Fruit fly (Drosophila melanogaster) whole organism, pupa: Measurements from ENCODE around the gene CG7912.

ENCODE experiments used
- CG10348 ChIP-seq: fragments of 200-800 bp; sonication (Bioruptor generic); IDR thresholded peaks from 2 replicates; pipeline ENCODE4 v1.3.6; 2022; ENCODE audit warnings: missing biosample characterization, missing genetic modification characterization
- CG12605 ChIP-seq: fragments of 200-800 bp; sonication (Bioruptor generic); IDR thresholded peaks from 2 replicates; pipeline ENCODE4 v1.3.6; 2022; ENCODE audit warnings: missing biosample characterization, missing genetic modification characterization
- CG13204 ChIP-seq: fragments of 200-800 bp; sonication (Bioruptor generic); optimal IDR thresholded peaks from 2 replicates; lab custom pipeline; 2018; ENCODE audit warnings: missing biosample characterization, mild to moderate bottlenecking, missing genetic modification characterization, moderate library complexity
- CG14655 ChIP-seq: fragments of 200-800 bp; sonication (Bioruptor generic); optimal IDR thresholded peaks from 3 replicates; lab custom pipeline; 2017; ENCODE audit warnings: mild to moderate bottlenecking, missing biosample characterization, missing genetic modification reagents, missing genetic modification characterization
- CG15710 ChIP-seq: fragments of 200-800 bp; sonication (Bioruptor generic); optimal IDR thresholded peaks from 2 replicates; lab custom pipeline; 2018; ENCODE audit warnings: missing biosample characterization, mild to moderate bottlenecking, missing genetic modification characterization, moderate library complexity
- CG17806 ChIP-seq: fragments of 200-800 bp; sonication (Bioruptor generic); optimal IDR thresholded peaks from 2 replicates; lab custom pipeline; 2018; ENCODE audit warnings: missing biosample characterization, mild to moderate bottlenecking, missing genetic modification characterization, moderate library complexity
- CG32121 ChIP-seq: fragments of 200-800 bp; sonication (Bioruptor generic); IDR thresholded peaks from 2 replicates; pipeline ENCODE4 v1.3.6; 2022; ENCODE audit warnings: missing biosample characterization, missing genetic modification characterization
- CG34367 ChIP-seq: fragments of 200-800 bp; sonication (Bioruptor generic); optimal IDR thresholded peaks from 2 replicates; lab custom pipeline; 2018; ENCODE audit warnings: missing biosample characterization, mild to moderate bottlenecking, missing genetic modification characterization
- CG4496 ChIP-seq: fragments of 200-800 bp; sonication (Bioruptor generic); IDR thresholded peaks from 3 replicates; pipeline ENCODE4 v1.3.6; 2022; ENCODE audit warnings: missing biosample characterization, missing genetic modification characterization
- CG8159 ChIP-seq: fragments of 200-800 bp; sonication (Bioruptor generic); optimal IDR thresholded peaks from 3 replicates; lab custom pipeline; 2018; ENCODE audit warnings: missing biosample characterization, mild to moderate bottlenecking, missing genetic modification characterization, moderate library complexity
- CG8301 ChIP-seq: fragments of 200-800 bp; sonication (Bioruptor generic); optimal IDR thresholded peaks from 2 replicates; lab custom pipeline; 2018; ENCODE audit warnings: missing biosample characterization, mild to moderate bottlenecking, missing genetic modification characterization
- CG9948 ChIP-seq: fragments of 200-800 bp; sonication (Bioruptor generic); optimal IDR thresholded peaks from 2 replicates; lab custom pipeline; 2018; ENCODE audit warnings: missing biosample characterization, mild to moderate bottlenecking, missing genetic modification characterization, moderate library complexity
- D1 ChIP-seq: fragments of 200-800 bp; sonication (Bioruptor generic); optimal IDR thresholded peaks from 2 replicates; lab custom pipeline; 2018; ENCODE audit warnings: missing biosample characterization, mild to moderate bottlenecking, missing genetic modification characterization, moderate library complexity
- EcR ChIP-seq: fragments of 200-800 bp; sonication (Bioruptor generic); optimal IDR thresholded peaks from 3 replicates; lab custom pipeline; 2019; ENCODE audit warnings: missing biosample characterization, missing genetic modification characterization, mild to moderate bottlenecking, moderate library complexity, missing genetic modification reagents
- Ets98B ChIP-seq: fragments of 200-800 bp; sonication (Bioruptor generic); IDR thresholded peaks from 2 replicates; pipeline ENCODE4 v1.3.6; 2022; ENCODE audit warnings: missing biosample characterization, missing genetic modification characterization
- Pif1A ChIP-seq: fragments of 200-800 bp; sonication (Bioruptor generic); optimal IDR thresholded peaks from 3 replicates; lab custom pipeline; 2016; ENCODE audit warnings: missing biosample characterization, missing genetic modification characterization
- Pif1B ChIP-seq: fragments of 200-800 bp; sonication (Bioruptor generic); optimal IDR thresholded peaks from 3 replicates; lab custom pipeline; 2016; ENCODE audit warnings: missing biosample characterization, missing genetic modification characterization
- Snoo ChIP-seq: fragments of 200-800 bp; sonication (Bioruptor generic); optimal IDR thresholded peaks from 3 replicates; lab custom pipeline; 2017; ENCODE audit warnings: missing biosample characterization, mild to moderate bottlenecking, missing genetic modification characterization, inconsistent platforms
- fd96Ca ChIP-seq: fragments of 200-800 bp; sonication (Bioruptor generic); IDR thresholded peaks from 3 replicates; pipeline ENCODE4 v1.3.6; 2022; ENCODE audit warnings: missing biosample characterization, missing genetic modification characterization
- gl ChIP-seq: fragments of 200-800 bp; sonication (Bioruptor generic); optimal IDR thresholded peaks from 2 replicates; lab custom pipeline; 2018; ENCODE audit warnings: missing biosample characterization, mild to moderate bottlenecking, missing genetic modification characterization
- rn ChIP-seq: fragments of 200-800 bp; sonication (Bioruptor generic); IDR thresholded peaks from 2 replicates; pipeline ENCODE4 v1.3.6; 2022; ENCODE audit warnings: missing biosample characterization, missing genetic modification characterization

Gene CG7912

DNA sequence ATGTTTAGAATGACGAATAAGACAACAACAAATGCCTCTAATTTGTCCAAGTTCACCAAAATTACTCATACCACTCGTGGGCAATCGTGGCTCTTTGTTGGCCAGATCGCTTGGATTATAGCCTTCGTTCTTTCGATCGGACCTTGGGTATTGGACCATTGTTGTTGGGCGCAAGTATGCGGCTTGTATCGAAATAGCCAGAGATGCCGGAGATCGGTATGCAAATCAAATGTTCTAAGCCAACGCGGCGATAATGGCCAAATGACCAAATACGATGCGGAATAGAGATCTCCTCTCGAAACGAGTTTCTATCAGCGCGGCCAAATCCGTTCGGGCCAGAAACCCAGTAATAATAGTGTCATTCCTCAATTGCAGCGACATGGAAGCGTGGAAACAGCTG lies 23.8 kb downstream of the CG7912 start:
- no peak for TF ChIP-seq CG32121 (GFP tag; lab: Robert Waterston, UW)
- TF ChIP-seq CG10348 (GFP tag; lab: Robert Waterston, UW): 0 out of 2 replicates have a peak, but pooled peaks have one; percentile 10
- TF ChIP-seq CG9948 (tag; lab: Kevin White, UChicago): no peak
- TF ChIP-seq D1 (tag; lab: Kevin White, UChicago): no peak
- TF ChIP-seq CG14655: no peak
- TF ChIP-seq EcR (GFP tag; lab: Kevin White, UChicago): no peak
- TF ChIP-seq CG15710: no peak

DNA sequence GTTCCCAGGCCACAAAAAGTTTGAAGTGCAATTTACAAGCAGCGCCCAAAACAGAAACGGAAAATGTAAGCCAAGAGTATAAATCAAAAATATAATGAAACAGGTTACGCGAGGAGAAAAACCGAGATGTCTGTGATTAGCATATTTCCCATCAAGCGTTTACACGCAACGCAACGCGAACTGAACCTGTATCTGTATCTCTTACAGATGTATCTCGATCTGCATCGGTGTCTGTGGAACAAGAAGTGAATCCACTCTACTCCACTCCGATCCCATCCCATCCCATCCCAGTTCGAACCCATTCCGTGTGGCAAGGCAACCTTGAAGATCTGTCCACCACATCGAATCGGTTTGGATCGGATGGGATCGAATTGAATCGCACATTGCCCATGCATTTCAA lies 25.1 kb downstream of the CG7912 start:
- peak; percentile 15 for TF ChIP-seq CG8159 (tag; lab: Kevin White, UChicago)
- TF ChIP-seq CG15710: no peak
- no peak for TF ChIP-seq CG14655
- TF ChIP-seq CG4496: no peak

DNA sequence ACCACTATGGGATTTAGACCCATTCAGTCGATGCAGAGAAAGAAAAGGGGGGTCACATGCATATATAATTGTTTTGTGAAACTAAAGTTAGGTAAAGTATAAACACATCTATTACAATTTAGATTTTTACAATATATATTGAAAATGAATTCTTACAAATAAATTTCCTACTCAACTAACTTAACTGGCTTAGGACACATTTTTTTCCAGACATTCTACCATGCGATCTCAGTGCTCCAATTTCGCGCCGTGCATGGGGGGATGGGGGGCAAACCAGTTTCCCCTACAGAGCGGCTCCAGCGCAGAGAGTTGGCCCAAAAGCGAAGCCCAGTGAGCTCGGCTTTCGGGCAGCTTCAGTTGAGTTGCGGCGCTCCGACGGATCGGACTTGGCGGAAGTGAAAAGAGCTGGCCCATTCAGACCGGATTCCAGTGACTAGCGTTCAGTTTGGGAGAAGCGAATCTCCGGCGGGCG lies 25.9 kb downstream of the CG7912 start, which contains the start of gene CG7896:
Gene CG7896 (plus strand): TSS at position 354 of the 472 bp plus-strand sequence.
- TF ChIP-seq CG34367: peak; percentile 68
- peak; percentile 78 for TF ChIP-seq fd96Ca (GFP tag; lab: Robert Waterston, UW)
- TF ChIP-seq Ets98B (GFP tag; lab: Robert Waterston, UW): peak; percentile 81
- peak; percentile 4 for TF ChIP-seq gl (tag; lab: Kevin White, UChicago)
- TF ChIP-seq Snoo (tag; lab: Kevin White, UChicago): peak; percentile 78
- TF ChIP-seq D1 (tag; lab: Kevin White, UChicago): no peak
- peak; percentile 74 for TF ChIP-seq CG15710
- TF ChIP-seq CG9948 (tag; lab: Kevin White, UChicago): peak; percentile 67
- TF ChIP-seq CG12605: peak; percentile 40; the same call in 1 of the 2 replicates
- TF ChIP-seq CG10348 (GFP tag; lab: Robert Waterston, UW): no peak
- peak; percentile 79 for TF ChIP-seq rn
- peak; percentile 91 for TF ChIP-seq CG32121 (GFP tag; lab: Robert Waterston, UW)
- TF ChIP-seq EcR (GFP tag; lab: Kevin White, UChicago): no peak
- peak; percentile 76 for TF ChIP-seq CG8301 (tag; lab: Kevin White, UChicago)
- peak; percentile 83 for TF ChIP-seq CG8159 (tag; lab: Kevin White, UChicago)
- TF ChIP-seq CG14655: no peak
- peak; percentile 88 for TF ChIP-seq CG4496
- TF ChIP-seq CG17806 (tag; lab: Kevin White, UChicago): peak; percentile 64
- TF ChIP-seq Pif1B (GFP tag; lab: Kevin White, UChicago): peak; percentile 92
- TF ChIP-seq CG13204: peak; percentile 80
- TF ChIP-seq Pif1A (GFP tag; lab: Kevin White, UChicago): peak; percentile 84

DNA sequence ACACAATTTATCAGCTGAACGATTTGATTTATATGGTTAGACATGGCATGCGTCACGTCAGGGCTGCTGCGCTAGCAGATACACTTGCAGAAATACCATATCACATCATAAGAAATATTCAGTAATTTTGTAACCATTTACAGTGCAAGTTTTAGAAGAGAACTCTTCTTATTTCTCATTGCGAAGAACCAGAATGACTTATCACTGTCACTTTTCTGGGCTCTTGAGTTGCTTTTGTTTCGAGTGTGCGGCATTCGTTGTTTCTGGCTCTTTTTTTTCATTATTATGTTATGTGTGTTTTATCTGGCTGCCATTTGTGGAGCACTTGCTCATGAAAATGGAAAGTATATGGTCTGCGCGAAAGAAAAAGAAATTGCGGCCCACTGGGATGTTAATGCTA lies 27.0 kb downstream of the CG7912 start:
- TF ChIP-seq D1 (tag; lab: Kevin White, UChicago): no peak
- TF ChIP-seq fd96Ca (GFP tag; lab: Robert Waterston, UW): peak; percentile 83
- TF ChIP-seq CG12605: peak; percentile 65
- TF ChIP-seq CG17806 (tag; lab: Kevin White, UChicago): peak; percentile 25
- TF ChIP-seq rn: peak; percentile 62; the same call in 1 of the 2 replicates
- TF ChIP-seq Ets98B (GFP tag; lab: Robert Waterston, UW): peak; percentile 76
- peak; percentile 82 for TF ChIP-seq CG4496
- TF ChIP-seq CG32121 (GFP tag; lab: Robert Waterston, UW): peak; percentile 71
- TF ChIP-seq Pif1B (GFP tag; lab: Kevin White, UChicago): peak; percentile 8
- no peak for TF ChIP-seq gl (tag; lab: Kevin White, UChicago)
- TF ChIP-seq Pif1A (GFP tag; lab: Kevin White, UChicago): no peak
- TF ChIP-seq CG8301 (tag; lab: Kevin White, UChicago): peak; percentile 63
- peak; percentile 64 for TF ChIP-seq CG14655

DNA sequence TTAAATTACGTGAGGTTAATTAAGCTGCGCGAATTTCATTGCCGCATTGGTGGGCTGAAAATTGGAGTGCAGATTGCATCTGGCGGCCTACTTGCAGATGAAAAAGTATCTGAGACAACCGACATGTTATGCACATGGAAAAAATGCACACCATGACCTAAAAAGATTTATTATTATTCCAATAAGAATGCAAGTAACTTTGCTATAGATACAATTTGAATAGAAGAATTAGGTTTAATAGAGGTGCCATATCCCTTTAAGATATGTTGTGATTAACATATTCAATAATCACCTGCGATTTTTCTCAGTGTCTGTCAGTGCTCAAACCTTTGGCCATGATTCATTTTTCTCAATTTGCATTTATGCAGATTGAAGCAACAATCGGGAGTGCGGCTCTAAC lies 27.5 kb downstream of the CG7912 start:
- TF ChIP-seq CG17806 (tag; lab: Kevin White, UChicago) (peak; percentile 3), CG12605 (peak; percentile 14; the same call in 1 of the 2 replicates), CG8159 (tag; lab: Kevin White, UChicago) (peak; percentile 15), CG13204 (no peak), CG4496 (peak; percentile 72), gl (tag; lab: Kevin White, UChicago) (no peak), CG8301 (tag; lab: Kevin White, UChicago) (peak; percentile 57), CG34367 (no peak), CG32121 (GFP tag; lab: Robert Waterston, UW) (peak; percentile 8; the same call in 1 of the 2 replicates), Pif1A (GFP tag; lab: Kevin White, UChicago) (no peak), CG14655 (peak; percentile 40), Ets98B (GFP tag; lab: Robert Waterston, UW) (peak; percentile 23; the same call in 1 of the 2 replicates), CG9948 (tag; lab: Kevin White, UChicago) (no peak)

DNA sequence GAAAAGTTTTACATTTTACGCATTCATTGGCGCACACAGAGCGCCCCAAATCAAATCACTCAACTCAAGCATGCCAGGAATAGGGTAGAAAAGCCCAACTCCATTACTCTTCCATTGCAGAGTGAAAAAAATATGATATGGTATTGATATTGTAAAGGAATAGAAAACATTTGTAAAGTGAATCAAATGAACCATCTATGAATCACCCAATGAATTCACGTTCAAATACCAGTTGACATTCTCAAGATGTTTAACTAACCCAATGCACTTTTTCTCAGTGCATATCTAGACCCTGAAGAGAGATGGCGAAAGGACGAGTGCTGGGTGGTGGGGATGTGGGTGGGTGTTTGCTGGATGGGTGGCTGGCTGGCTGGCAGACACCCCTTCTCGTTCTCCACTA lies 30.4 kb downstream of the CG7912 start:
- TF ChIP-seq CG15710 (peak; percentile 33), CG14655 (peak; percentile 14), Snoo (tag; lab: Kevin White, UChicago) (no peak), CG8159 (tag; lab: Kevin White, UChicago) (peak; percentile 41), CG34367 (peak; percentile 5), CG4496 (no peak), CG10348 (GFP tag; lab: Robert Waterston, UW) (no peak), Pif1A (GFP tag; lab: Kevin White, UChicago) (peak; percentile 19), EcR (GFP tag; lab: Kevin White, UChicago) (no peak)
